Worm (Caenorhabditis elegans): ENCODE measurements around the gene kin-33.
A peak's percentile ranks its signal among the peaks of the same experiment; 100 is the strongest.

Gene kin-33

DNA sequence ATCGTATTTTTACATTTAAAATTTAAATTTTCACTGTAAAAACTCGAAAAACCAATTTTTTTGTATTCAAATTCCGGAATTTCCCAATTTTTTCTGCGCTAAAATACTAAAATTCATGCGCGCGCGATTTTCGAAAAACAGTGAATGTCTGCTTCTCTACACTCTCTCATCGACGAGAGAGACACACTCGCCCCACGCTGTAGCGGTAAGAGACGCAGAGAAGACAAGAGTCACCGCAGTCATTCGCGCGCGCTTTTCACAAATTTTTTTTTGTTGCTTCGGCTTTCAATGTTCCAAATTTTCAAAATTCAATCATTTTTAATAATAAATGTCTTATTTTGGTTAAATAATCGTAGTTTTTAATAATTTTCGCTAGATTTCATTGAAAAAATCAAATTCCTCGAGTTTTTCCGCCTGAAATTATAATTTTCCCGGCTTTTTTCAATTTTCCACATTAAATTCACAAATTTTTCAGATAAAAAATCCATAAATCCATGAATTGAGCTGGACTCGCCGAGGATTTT lies 48.7 kb downstream of the kin-33 start, which contains the start of gene arid-1:
Gene arid-1 (plus strand): TSS at position 474 of the 524 bp plus-strand sequence.
- TF ChIP-seq ceh-82 (tag; optimal IDR thresholded peaks at IDR 0.05), result no peak
- TF ChIP-seq mab-5 (tag; optimal IDR thresholded peaks at IDR 0.05), result no peak
- no peak for TF ChIP-seq nhr-12 (tag; optimal IDR thresholded peaks at IDR 0.05)
- TF ChIP-seq nhr-25 (tag; optimal IDR thresholded peaks at IDR 0.05), result no peak
- TF ChIP-seq skn-1 (tag; optimal IDR thresholded peaks at IDR 0.05), result no peak
- no peak for TF ChIP-seq aly-2 (tag; optimal IDR thresholded peaks at IDR 0.05)
- peak in 1 of 2 experiments; percentile 44 for TF ChIP-seq lsy-2 (tag; optimal IDR thresholded peaks at IDR 0.05)
- no peak for TF ChIP-seq elt-3 (tag; optimal IDR thresholded peaks at IDR 0.05)
- TF ChIP-seq sem-4 (tag; optimal IDR thresholded peaks at IDR 0.05), result no peak
- no peak for TF ChIP-seq ZK546.5 (tag; optimal IDR thresholded peaks at IDR 0.05)
- TF ChIP-seq dmd-4 (tag; optimal IDR thresholded peaks at IDR 0.05), result no peak
- TF ChIP-seq mdl-1 (tag; optimal IDR thresholded peaks at IDR 0.05), result peak in 1 of 2 experiments; percentile 11
- TF ChIP-seq snpc-4 (tag; optimal IDR thresholded peaks at IDR 0.05), result no peak
- TF ChIP-seq F13H6.1 (tag; optimal IDR thresholded peaks at IDR 0.05), result no peak
- no peak for TF ChIP-seq lin-13 (GFP tag; optimal IDR thresholded peaks at IDR 0.05)
- peak; percentile 75 for TF ChIP-seq C34F6.9 (tag; optimal IDR thresholded peaks at IDR 0.05)
- no peak for TF ChIP-seq ztf-1 (GFP tag; conservative IDR thresholded peaks at IDR 0.05)
- TF ChIP-seq nhr-10 (tag; optimal IDR thresholded peaks at IDR 0.05), result no peak
- no peak for TF ChIP-seq Y55F3AM.14 (GFP tag; optimal IDR thresholded peaks at IDR 0.05)
- no peak for TF ChIP-seq lin-39 (tag; optimal IDR thresholded peaks at IDR 0.05)
- no peak for TF ChIP-seq nhr-77 (tag; optimal IDR thresholded peaks at IDR 0.05)
- TF ChIP-seq nhr-129 (tag; optimal IDR thresholded peaks at IDR 0.05), result peak; percentile 30
- peak; percentile 64 for TF ChIP-seq unc-55 (GFP tag; optimal IDR thresholded peaks at IDR 0.05)
- no peak for TF ChIP-seq ama-1 (optimal IDR thresholded peaks at IDR 0.05)
- no peak for TF ChIP-seq unc-62 (GFP tag; optimal IDR thresholded peaks at IDR 0.05)
- no peak for TF ChIP-seq ztf-4 (tag; optimal IDR thresholded peaks at IDR 0.05)
- no peak for TF ChIP-seq nhr-237 (tag; optimal IDR thresholded peaks at IDR 0.05)
- TF ChIP-seq R02D3.7 (tag; optimal IDR thresholded peaks at IDR 0.05), result no peak
- no peak for TF ChIP-seq nhr-6 (tag; optimal IDR thresholded peaks at IDR 0.05)
- no peak for TF ChIP-seq sma-3 (GFP tag; optimal IDR thresholded peaks at IDR 0.05)
- TF ChIP-seq elt-1 (tag; optimal IDR thresholded peaks at IDR 0.05), result no peak
- no peak for TF ChIP-seq peb-1 (tag; optimal IDR thresholded peaks at IDR 0.05)
- TF ChIP-seq nhr-23 (tag; optimal IDR thresholded peaks at IDR 0.05), result no peak
- no peak for TF ChIP-seq nhr-21 (tag; optimal IDR thresholded peaks at IDR 0.05)
- TF ChIP-seq gmeb-1 (tag; optimal IDR thresholded peaks at IDR 0.05), result peak; percentile 33
- no peak for TF ChIP-seq egl-27 (tag; optimal IDR thresholded peaks at IDR 0.05)
- TF ChIP-seq unc-39 (tag; optimal IDR thresholded peaks at IDR 0.05), result no peak
- no peak for TF ChIP-seq sma-9 (GFP tag; optimal IDR thresholded peaks at IDR 0.05)
- no peak for TF ChIP-seq sma-9 (tag; optimal IDR thresholded peaks at IDR 0.05)
- no peak for TF ChIP-seq crh-2 (tag; optimal IDR thresholded peaks at IDR 0.05)
- TF ChIP-seq alr-1 (tag; optimal IDR thresholded peaks at IDR 0.05), result no peak
- TF ChIP-seq fos-1 (tag; optimal IDR thresholded peaks at IDR 0.05), result no peak
- TF ChIP-seq blmp-1 (tag; optimal IDR thresholded peaks at IDR 0.05; ENCODE audit: insufficient read depth), result no peak
- no peak for TF ChIP-seq nhr-11 (tag; optimal IDR thresholded peaks at IDR 0.05)
- TF ChIP-seq ceh-16 (tag; optimal IDR thresholded peaks at IDR 0.05), result no peak

DNA sequence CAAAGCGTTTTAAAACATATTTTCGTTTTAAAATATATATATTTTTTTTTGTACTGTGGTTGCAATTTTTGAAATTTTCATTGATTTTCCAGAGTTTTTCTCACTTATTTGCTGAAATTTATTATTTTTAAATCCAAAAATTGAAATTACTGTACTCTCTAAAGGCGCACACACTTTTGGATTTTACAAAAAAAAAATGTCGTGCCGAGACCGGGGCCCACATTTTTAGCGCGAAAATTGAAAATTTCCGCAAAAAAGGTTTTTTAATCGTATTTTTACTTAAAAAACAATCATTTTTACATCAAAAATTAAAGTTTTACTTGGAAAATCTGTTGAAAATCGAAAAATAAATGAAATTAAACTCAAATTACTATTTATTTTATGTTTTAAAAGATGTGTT lies 49.3 kb downstream of the kin-33 start:
- TF ChIP-seq lsy-2 (tag; optimal IDR thresholded peaks at IDR 0.05) (no peak), ZK546.5 (tag; optimal IDR thresholded peaks at IDR 0.05) (no peak), ztf-1 (GFP tag; conservative IDR thresholded peaks at IDR 0.05) (no peak), sem-4 (tag; optimal IDR thresholded peaks at IDR 0.05) (no peak), nhr-25 (tag; optimal IDR thresholded peaks at IDR 0.05) (no peak), ztf-4 (tag; optimal IDR thresholded peaks at IDR 0.05) (no peak), skn-1 (tag; optimal IDR thresholded peaks at IDR 0.05) (no peak), ztf-11 (tag; optimal IDR thresholded peaks at IDR 0.05) (no peak), mbf-1 (tag; optimal IDR thresholded peaks at IDR 0.05) (no peak), unc-62 (GFP tag; optimal IDR thresholded peaks at IDR 0.05) (no peak), ceh-16 (tag; optimal IDR thresholded peaks at IDR 0.05) (no peak), alr-1 (tag; optimal IDR thresholded peaks at IDR 0.05) (no peak)
